Worm (Caenorhabditis elegans) whole organism, L3 larva: ENCODE measurements around the gene rgr-1.
A peak's percentile ranks its signal among the peaks of the same experiment; 100 is the strongest.

Experiments used
- aly-2 ChIP-seq: fragments of 150-350 bp; optimal IDR thresholded peaks from 2 replicates; lab custom pipeline; 2014; ENCODE audit warnings: missing biosample characterization, missing genetic modification characterization
- ceh-16 ChIP-seq: sonication (generic microtip); optimal IDR thresholded peaks from 2 replicates; lab custom pipeline; 2017; ENCODE audit warnings: missing biosample characterization, missing genetic modification characterization
- ceh-28 ChIP-seq: fragments of 150-350 bp; optimal IDR thresholded peaks from 2 replicates; lab custom pipeline; 2014; ENCODE audit warnings: missing biosample characterization, missing genetic modification reagents, missing genetic modification characterization
- egl-27 ChIP-seq: sonication (generic microtip); optimal IDR thresholded peaks from 4 replicates; lab custom pipeline; 2017; ENCODE audit warnings: missing biosample characterization, missing genetic modification reagents, missing genetic modification characterization
- elt-1 ChIP-seq: fragments of 150-350 bp; optimal IDR thresholded peaks from 2 replicates; lab custom pipeline; 2014; ENCODE audit warnings: missing biosample characterization, missing genetic modification characterization
- elt-2 ChIP-seq: sonication (generic microtip); optimal IDR thresholded peaks from 2 replicates; lab custom pipeline; 2016; ENCODE audit warnings: missing genetic modification reagents, mild to moderate bottlenecking, missing genetic modification characterization, missing compliant biosample characterization
- elt-3 ChIP-seq, 3 experiments: fragments of 150-350 bp in 1 of 3; sonication (generic microtip) in 2 of 3; optimal IDR thresholded peaks; 2 replicates in 2 of 3; 4 replicates in 1 of 3; lab custom pipeline; 2014 to 2017; ENCODE audit warnings: missing biosample characterization in 3 of 3, missing genetic modification characterization in 3 of 3
- fos-1 ChIP-seq: fragments of 150-350 bp; optimal IDR thresholded peaks from 2 replicates; lab custom pipeline; 2014; ENCODE audit warnings: missing biosample characterization, missing genetic modification characterization
- nfya-1 ChIP-seq: sonication (generic microtip); optimal IDR thresholded peaks from 2 replicates; lab custom pipeline; 2017; ENCODE audit warnings: missing genetic modification characterization, mild to moderate bottlenecking, missing compliant biosample characterization, antibody characterized with exemption, moderate library complexity; ENCODE audit not compliant: insufficient read depth
- nhr-12 ChIP-seq: fragments of 150-350 bp; optimal IDR thresholded peaks from 2 replicates; lab custom pipeline; 2014; ENCODE audit warnings: missing biosample characterization, missing genetic modification characterization
- pha-4 ChIP-seq: fragments of 150-350 bp; optimal IDR thresholded peaks from 2 replicates; lab custom pipeline; 2014; ENCODE audit warnings: missing biosample characterization, missing genetic modification reagents, missing genetic modification characterization
- zag-1 ChIP-seq: fragments of 150-350 bp; optimal IDR thresholded peaks from 2 replicates; lab custom pipeline; 2014; ENCODE audit warnings: missing biosample characterization, missing genetic modification characterization
- ztf-11 ChIP-seq: fragments of 150-350 bp; optimal IDR thresholded peaks from 2 replicates; lab custom pipeline; 2014; ENCODE audit warnings: missing biosample characterization, missing genetic modification characterization

- TF ChIP-seq ztf-11 (tag; lab: Kevin White, UChicago) (no peak), elt-2 (tag; lab: Kevin White, UChicago) (peak; percentile 3), nfya-1 (tag; lab: Kevin White, UChicago) (no peak), egl-27 (tag; lab: Kevin White, UChicago) (no peak), elt-3 (tag; optimal IDR thresholded peaks at IDR 0.05; lab: Kevin White, UChicago) (no peak), ceh-28 (tag; lab: Kevin White, UChicago) (no peak), ceh-16 (no peak), nhr-12 (no peak), pha-4 (no peak), aly-2 (tag; lab: Kevin White, UChicago) (no peak), elt-1 (tag; lab: Kevin White, UChicago) (no peak), zag-1 (tag; lab: Kevin White, UChicago) (no peak), fos-1 (tag; lab: Kevin White, UChicago) (no peak)
Measured at ce11 chrIII:9441133-9441532, 47.6 kb downstream of the rgr-1 start, which contains the start of gene emb-30.
